Fruit fly (Drosophila melanogaster): ENCODE results near the gene CG42692.

dm6 chr2L:14010410-14010809 lies 2.5 kb downstream of the CG42692 start:
- TF ChIP-seq slbo (GFP tag; IDR thresholded peaks at IDR 0.05) (no peak), CG6683 (GFP tag; optimal IDR thresholded peaks at IDR 0.05) (no peak), CG11456 (GFP tag; IDR thresholded peaks at IDR 0.05) (no peak), Elba2 (GFP tag; optimal IDR thresholded peaks at IDR 0.05) (no peak), gsb (GFP tag; IDR thresholded peaks at IDR 0.05) (no peak), chif (GFP tag; optimal IDR thresholded peaks at IDR 0.05) (no peak), sima (GFP tag; optimal IDR thresholded peaks at IDR 0.05) (no peak), fru (optimal IDR thresholded peaks at IDR 0.05) (no peak), D19B (GFP tag; optimal IDR thresholded peaks at IDR 0.05) (no peak), sug (tag; optimal IDR thresholded peaks at IDR 0.05) (no peak), CG5245 (GFP tag; optimal IDR thresholded peaks at IDR 0.05) (no peak), hb (GFP tag; IDR thresholded peaks at IDR 0.05; ENCODE audit: partially characterized antibody) (no peak), CG18262 (tag; optimal IDR thresholded peaks at IDR 0.05) (no peak)
